Worm (Caenorhabditis elegans) whole organism, young adult: ENCODE results near the gene T04C4.3.
"Not testable (repeated sequence)": the region's sequence is repeated elsewhere in the genome, so short reads cannot be mapped to it uniquely, and the experiment has no call there.

Source experiments
- C17E4.6 ChIP-seq: fragments of 200-800 bp; sonication (Bioruptor generic); IDR thresholded peaks from 2 replicates; pipeline ENCODE4 v1.3.6; 2022; ENCODE audit warnings: missing genetic modification reagents, missing genetic modification characterization, missing compliant biosample characterization
- D2030.7 ChIP-seq: fragments of 200-800 bp; sonication (Bioruptor generic); IDR thresholded peaks from 2 replicates; pipeline ENCODE4 v1.3.6; 2022; ENCODE audit warnings: missing genetic modification reagents, missing genetic modification characterization, missing compliant biosample characterization
- F57A8.1 ChIP-seq: fragments of 200-800 bp; sonication (Bioruptor generic); optimal IDR thresholded peaks from 2 replicates; lab custom pipeline; 2018; ENCODE audit warnings: mild to moderate bottlenecking, missing genetic modification characterization, moderate library complexity, missing compliant biosample characterization
- F57C9.4 ChIP-seq: sonication (generic microtip); optimal IDR thresholded peaks from 2 replicates; lab custom pipeline; 2017; ENCODE audit warnings: mild to moderate bottlenecking, missing genetic modification characterization, missing compliant biosample characterization
- Y53F4B.3 ChIP-seq: fragments of 200-800 bp; sonication (Bioruptor generic); IDR thresholded peaks from 2 replicates; pipeline ENCODE4 v1.3.6; 2022; ENCODE audit warnings: missing genetic modification reagents, missing genetic modification characterization, missing compliant biosample characterization
- Y79H2A.3 ChIP-seq: fragments of 200-800 bp; sonication (Bioruptor generic); conservative IDR thresholded peaks from 2 replicates; pipeline ENCODE4 v1.3.6; 2022; ENCODE audit warnings: missing genetic modification reagents, missing genetic modification characterization, missing compliant biosample characterization
- Y95B8A.8 ChIP-seq: fragments of 200-800 bp; sonication (Bioruptor generic); IDR thresholded peaks from 2 replicates; pipeline ENCODE4 v1.3.6; 2022; ENCODE audit warnings: missing genetic modification reagents, missing genetic modification characterization, missing compliant biosample characterization
- ama-1 ChIP-seq, 3 experiments: fragments of 150-350 bp in 1 of 3; sonication (generic microtip) in 2 of 3; optimal IDR thresholded peaks; 2 replicates each; lab custom pipeline; 2014 to 2018; ENCODE audit warnings: missing biosample characterization in 2 of 3, missing genetic modification characterization in 2 of 3, missing genetic modification reagents in 2 of 3
- aptf-2 ChIP-seq: fragments of 200-800 bp; sonication (Bioruptor generic); conservative IDR thresholded peaks from 2 replicates; pipeline ENCODE4 v1.3.6; 2022; ENCODE audit warnings: missing genetic modification reagents, missing genetic modification characterization, missing compliant biosample characterization
- atf-7 ChIP-seq: sonication (generic microtip); optimal IDR thresholded peaks from 2 replicates; lab custom pipeline; 2017; ENCODE audit warnings: mild to moderate bottlenecking, missing genetic modification characterization, missing compliant biosample characterization
- attf-3 ChIP-seq: fragments of 200-800 bp; sonication (Bioruptor generic); conservative IDR thresholded peaks from 2 replicates; pipeline ENCODE4 v1.3.6; 2022; ENCODE audit warnings: missing genetic modification reagents, missing genetic modification characterization, missing compliant biosample characterization
- attf-6 ChIP-seq: fragments of 200-800 bp; sonication (Bioruptor generic); IDR thresholded peaks from 2 replicates; pipeline ENCODE4 v1.3.6; 2022; ENCODE audit warnings: missing genetic modification reagents, missing genetic modification characterization, missing compliant biosample characterization
- ccch-3 ChIP-seq: fragments of 200-800 bp; sonication (Bioruptor generic); optimal IDR thresholded peaks from 2 replicates; lab custom pipeline; 2018; ENCODE audit warnings: mild to moderate bottlenecking, missing genetic modification characterization, missing compliant biosample characterization
- cebp-1 ChIP-seq, 2 experiments: fragments of 200-800 bp in 1 of 2; sonication (Bioruptor generic) in 1 of 2; sonication (generic microtip) in 1 of 2; IDR thresholded peaks in 1 of 2; optimal IDR thresholded peaks in 1 of 2; 2 replicates each; pipeline versions ENCODE4 v1.3.6 to Lab custom; 2017 to 2022; ENCODE audit warnings: missing compliant biosample characterization in 2 of 2, missing genetic modification characterization in 2 of 2, mild to moderate bottlenecking in 1 of 2, missing genetic modification reagents in 1 of 2, moderate library complexity in 1 of 2
- dox-1 ChIP-seq: fragments of 200-800 bp; sonication (Bioruptor generic); IDR thresholded peaks from 2 replicates; pipeline ENCODE4 v1.3.6; 2022; ENCODE audit warnings: missing genetic modification reagents, missing genetic modification characterization, missing compliant biosample characterization
- egl-18 ChIP-seq: fragments of 200-800 bp; sonication (Bioruptor generic); IDR thresholded peaks from 2 replicates; pipeline ENCODE4 v1.3.6; 2022; ENCODE audit warnings: missing genetic modification reagents, missing genetic modification characterization, missing compliant biosample characterization
- gei-17 ChIP-seq: fragments of 200-800 bp; sonication (Bioruptor generic); optimal IDR thresholded peaks from 2 replicates; lab custom pipeline; 2018; ENCODE audit warnings: mild to moderate bottlenecking, missing genetic modification characterization, missing compliant biosample characterization
- hlh-26 ChIP-seq: fragments of 200-800 bp; sonication (Bioruptor generic); conservative IDR thresholded peaks from 2 replicates; pipeline ENCODE4 v1.3.6; 2022; ENCODE audit warnings: missing genetic modification reagents, missing genetic modification characterization, missing compliant biosample characterization
- let-526 ChIP-seq: fragments of 200-800 bp; sonication (Bioruptor generic); IDR thresholded peaks from 2 replicates; pipeline ENCODE4 v1.3.6; 2022; ENCODE audit warnings: missing genetic modification reagents, missing genetic modification characterization, missing compliant biosample characterization
- lin-35 ChIP-seq, 3 experiments: fragments of 150-350 bp in 2 of 3; sonication (generic microtip) in 1 of 3; optimal IDR thresholded peaks; 2 replicates each; lab custom pipeline; 2014 to 2018; ENCODE audit warnings: missing biosample characterization in 3 of 3, missing genetic modification characterization in 3 of 3, missing genetic modification reagents in 3 of 3
- lir-1 ChIP-seq: fragments of 200-800 bp; sonication (Bioruptor generic); conservative IDR thresholded peaks from 2 replicates; pipeline ENCODE4 v1.3.6; 2022; ENCODE audit warnings: missing genetic modification reagents, missing genetic modification characterization, missing compliant biosample characterization
- madf-10 ChIP-seq: sonication (generic microtip); optimal IDR thresholded peaks from 2 replicates; lab custom pipeline; 2016; ENCODE audit warnings: mild to moderate bottlenecking, missing genetic modification characterization, missing compliant biosample characterization
- madf-3 ChIP-seq: fragments of 200-800 bp; sonication (Bioruptor generic); IDR thresholded peaks from 2 replicates; pipeline ENCODE4 v1.3.6; 2022; ENCODE audit warnings: missing genetic modification reagents, missing genetic modification characterization, missing compliant biosample characterization
- mel-28 ChIP-seq: sonication (generic microtip); optimal IDR thresholded peaks from 2 replicates; lab custom pipeline; 2016; ENCODE audit warnings: borderline replicate concordance, mild to moderate bottlenecking, missing genetic modification characterization, missing compliant biosample characterization
- mes-4 ChIP-seq: sonication (generic microtip); optimal IDR thresholded peaks from 2 replicates; lab custom pipeline; 2016; ENCODE audit warnings: missing genotype, missing genetic modification characterization, missing compliant biosample characterization
- mxl-1 ChIP-seq: sonication (generic microtip); optimal IDR thresholded peaks from 2 replicates; lab custom pipeline; 2016; ENCODE audit warnings: missing genetic modification characterization, missing compliant biosample characterization
- pbrm-1 ChIP-seq: fragments of 200-800 bp; sonication (Bioruptor generic); IDR thresholded peaks from 2 replicates; pipeline ENCODE4 v1.3.6; 2022; ENCODE audit warnings: missing genetic modification reagents, missing genetic modification characterization, missing compliant biosample characterization
- sdz-38 ChIP-seq: sonication (generic microtip); optimal IDR thresholded peaks from 2 replicates; lab custom pipeline; 2016; ENCODE audit warnings: missing genotype, missing genetic modification characterization, missing compliant biosample characterization
- snpc-3.4 ChIP-seq: sonication (generic microtip); optimal IDR thresholded peaks from 2 replicates; lab custom pipeline; 2017; ENCODE audit warnings: missing genetic modification characterization, mild to moderate bottlenecking, missing compliant biosample characterization, antibody characterized with exemption, moderate library complexity, missing genotype, missing genetic modification reagents
- somi-1 ChIP-seq: fragments of 200-800 bp; sonication (Bioruptor generic); optimal IDR thresholded peaks from 2 replicates; lab custom pipeline; 2018; ENCODE audit warnings: mild to moderate bottlenecking, missing genetic modification characterization, missing compliant biosample characterization
- zfh-2 ChIP-seq: fragments of 200-800 bp; sonication (Bioruptor generic); conservative IDR thresholded peaks from 2 replicates; pipeline ENCODE4 v1.3.6; 2022; ENCODE audit warnings: missing genetic modification reagents, missing genetic modification characterization, missing compliant biosample characterization
- ztf-28 ChIP-seq: fragments of 200-800 bp; sonication (Bioruptor generic); IDR thresholded peaks from 2 replicates; pipeline ENCODE4 v1.3.6; 2022; ENCODE audit warnings: missing genetic modification reagents, missing genetic modification characterization, missing compliant biosample characterization

The T04C4.3 gene

ce11 chrIV:2216756-2217155, at the start of gene T04C4.3:
T04C4.3 (minus strand) TSS chrIV:2216856.
- TF ChIP-seq hlh-26 (GFP tag; lab: Robert Waterston, UW); egl-18; ccch-3 (GFP tag; lab: Kevin White, UChicago): not testable (repeated sequence)
- TF ChIP-seq, all 124 proteins: peak for 0; not testable (repeated sequence) for 124

DNA sequence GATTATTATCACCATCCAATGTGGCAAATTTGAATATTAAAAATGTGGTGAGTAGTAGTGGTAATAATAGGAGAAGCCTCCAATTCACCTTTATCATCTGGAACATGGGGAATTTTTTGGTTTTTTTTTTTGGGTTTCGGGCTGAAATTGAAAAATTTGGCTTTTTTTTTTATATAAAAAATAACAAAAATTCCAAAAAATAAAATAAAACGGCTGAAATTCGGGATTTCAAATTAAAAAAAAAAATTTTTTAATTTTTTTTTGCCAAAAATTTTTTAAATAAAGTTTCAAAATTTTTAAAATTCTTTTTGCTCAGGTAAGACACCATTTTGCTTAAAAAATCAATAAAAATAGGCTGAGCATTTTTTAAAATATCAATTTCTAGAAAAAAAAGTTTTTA, 46.9 kb upstream of the T04C4.3 start, which contains the start of gene famp-1:
TSS of gene famp-1 (minus strand) at position 101 of the 400 bp plus-strand sequence.
- TF ChIP-seq lin-35 (GFP tag; optimal IDR thresholded peaks at IDR 0.05; lab: Kevin White, UChicago) (no peak), zfh-2 (GFP tag; lab: Robert Waterston, UW) (no peak), madf-10 (tag; lab: Kevin White, UChicago) (no peak), cebp-1 (GFP tag; IDR thresholded peaks at IDR 0.05; lab: Robert Waterston, UW) (no peak), cebp-1 (tag; optimal IDR thresholded peaks at IDR 0.05; lab: Kevin White, UChicago) (no peak), sdz-38 (tag; lab: Kevin White, UChicago) (no peak), attf-3 (GFP tag; lab: Robert Waterston, UW) (no peak), Y79H2A.3 (GFP tag; lab: Robert Waterston, UW) (no peak), atf-7 (tag; lab: Kevin White, UChicago) (no peak), gei-17 (GFP tag; lab: Kevin White, UChicago) (no peak), mxl-1 (tag; lab: Kevin White, UChicago) (no peak), ama-1 (optimal IDR thresholded peaks at IDR 0.05; lab: Kevin White, UChicago) (no peak), ama-1 (GFP tag; optimal IDR thresholded peaks at IDR 0.05; lab: Kevin White, UChicago) (no peak), mes-4 (tag; lab: Kevin White, UChicago) (no peak), F57C9.4 (tag; lab: Kevin White, UChicago) (no peak), Y53F4B.3 (GFP tag; lab: Robert Waterston, UW) (no peak), snpc-3.4 (tag; lab: Kevin White, UChicago) (no peak), ztf-28 (GFP tag; lab: Robert Waterston, UW) (no peak)

ce11 chrIV:2253392-2254048, 36.9 kb upstream of the T04C4.3 start:
- TF ChIP-seq somi-1 (GFP tag; lab: Kevin White, UChicago) (no peak), lir-1 (GFP tag; lab: Robert Waterston, UW) (no peak), pbrm-1 (GFP tag; lab: Robert Waterston, UW) (no peak), C17E4.6 (GFP tag; lab: Robert Waterston, UW) (no peak), dox-1 (GFP tag; lab: Robert Waterston, UW) (no peak), D2030.7 (GFP tag; lab: Robert Waterston, UW) (no peak), attf-6 (GFP tag; lab: Robert Waterston, UW) (no peak), aptf-2 (GFP tag; lab: Robert Waterston, UW) (no peak), F57A8.1 (GFP tag; lab: Kevin White, UChicago) (no peak), mel-28 (tag; lab: Kevin White, UChicago) (no peak), egl-18 (no peak), snpc-3.4 (tag; lab: Kevin White, UChicago) (no peak), let-526 (GFP tag; lab: Robert Waterston, UW) (no peak), Y95B8A.8 (GFP tag; lab: Robert Waterston, UW) (no peak), madf-3 (GFP tag; lab: Robert Waterston, UW) (no peak)
